Fruit fly (Drosophila melanogaster) whole organism, adult: Measurements from ENCODE around the gene PGRP-SB1.

ENCODE experiments used
- CG11617 ChIP-seq: fragments of 200-800 bp; sonication (Bioruptor generic); optimal IDR thresholded peaks from 2 replicates; lab custom pipeline; 2017; ENCODE audit warnings: mild to moderate bottlenecking, missing biosample characterization, missing genetic modification reagents, missing genetic modification characterization
- CG12768 ChIP-seq: fragments of 200-800 bp; sonication (Bioruptor generic); optimal IDR thresholded peaks from 2 replicates; lab custom pipeline; 2017; ENCODE audit warnings: missing biosample characterization, missing genetic modification characterization, mild to moderate bottlenecking, moderate library complexity, missing genetic modification reagents
- CG14711 ChIP-seq: fragments of 200-800 bp; sonication (Bioruptor generic); optimal IDR thresholded peaks from 2 replicates; lab custom pipeline; 2018; ENCODE audit warnings: missing biosample characterization, mild to moderate bottlenecking, missing genetic modification characterization, moderate library complexity
- CG1620 ChIP-seq: fragments of 200-800 bp; sonication (Bioruptor generic); optimal IDR thresholded peaks from 2 replicates; lab custom pipeline; 2016; ENCODE audit warnings: missing biosample characterization, missing genetic modification characterization
- CG33017 ChIP-seq: fragments of 200-800 bp; sonication (Bioruptor generic); optimal IDR thresholded peaks from 2 replicates; lab custom pipeline; 2018; ENCODE audit warnings: missing biosample characterization, mild to moderate bottlenecking, missing genetic modification characterization, moderate library complexity
- CG5204 ChIP-seq: fragments of 200-800 bp; sonication (Bioruptor generic); optimal IDR thresholded peaks from 2 replicates; lab custom pipeline; 2016; ENCODE audit warnings: missing biosample characterization, missing genetic modification characterization
- CG7045 ChIP-seq: fragments of 200-800 bp; sonication (Bioruptor generic); optimal IDR thresholded peaks from 2 replicates; lab custom pipeline; 2017; ENCODE audit warnings: missing biosample characterization, mild to moderate bottlenecking, missing genetic modification characterization
- CG7101 ChIP-seq: fragments of 200-800 bp; sonication (Bioruptor generic); optimal IDR thresholded peaks from 2 replicates; lab custom pipeline; 2018; ENCODE audit warnings: missing biosample characterization, mild to moderate bottlenecking, missing genetic modification characterization, moderate library complexity
- Clk ChIP-seq: fragments of 200-800 bp; sonication (Bioruptor generic); optimal IDR thresholded peaks from 2 replicates; lab custom pipeline; 2017; ENCODE audit warnings: missing biosample characterization, missing genetic modification characterization
- Crg-1 ChIP-seq: fragments of 200-800 bp; sonication (Bioruptor generic); optimal IDR thresholded peaks from 2 replicates; lab custom pipeline; 2016; ENCODE audit warnings: missing biosample characterization, missing genetic modification characterization
- Hr96 ChIP-seq: fragments of 200-800 bp; sonication (Bioruptor generic); optimal IDR thresholded peaks from 2 replicates; lab custom pipeline; 2016; ENCODE audit warnings: missing biosample characterization, missing genetic modification characterization
- Mnt ChIP-seq: fragments of 200-800 bp; sonication (Bioruptor generic); optimal IDR thresholded peaks from 2 replicates; lab custom pipeline; 2016; ENCODE audit warnings: missing biosample characterization, mild to moderate bottlenecking, missing genetic modification characterization
- bab1 ChIP-seq: fragments of 200-800 bp; sonication (Bioruptor generic); optimal IDR thresholded peaks from 3 replicates; lab custom pipeline; 2019; ENCODE audit warnings: missing biosample characterization, mild to moderate bottlenecking, missing genetic modification characterization, moderate library complexity
- cic ChIP-seq: fragments of 200-800 bp; sonication (Bioruptor generic); optimal IDR thresholded peaks from 2 replicates; lab custom pipeline; 2017; ENCODE audit warnings: missing biosample characterization, mild to moderate bottlenecking, missing genetic modification characterization, moderate library complexity
- cnc ChIP-seq, 2 experiments: fragments of >200 bp; optimal IDR thresholded peaks; 2 replicates each; lab custom pipeline; 2017
- kay ChIP-seq: fragments of 200-800 bp; sonication (Bioruptor generic); peaks from one replicate; lab custom pipeline; 2016; ENCODE audit warnings: missing biosample characterization, missing genetic modification characterization, borderline replicate concordance
- ovo ChIP-seq: fragments of 200-800 bp; sonication (Bioruptor generic); optimal IDR thresholded peaks from 2 replicates; lab custom pipeline; 2016; ENCODE audit warnings: missing biosample characterization, missing genetic modification characterization
- pad ChIP-seq: fragments of 200-800 bp; sonication (Bioruptor generic); optimal IDR thresholded peaks from 3 replicates; lab custom pipeline; 2017; ENCODE audit warnings: missing biosample characterization, missing genetic modification characterization, mild to moderate bottlenecking, moderate library complexity, missing genetic modification reagents
- tj ChIP-seq: fragments of 200-800 bp; sonication (Bioruptor generic); optimal IDR thresholded peaks from 3 replicates; lab custom pipeline; 2017; ENCODE audit warnings: missing biosample characterization, mild to moderate bottlenecking, missing genetic modification characterization, moderate library complexity
- toe ChIP-seq: fragments of 200-800 bp; sonication (Bioruptor generic); optimal IDR thresholded peaks from 2 replicates; lab custom pipeline; 2016; ENCODE audit warnings: missing biosample characterization, missing genetic modification characterization

The PGRP-SB1 gene

DNA sequence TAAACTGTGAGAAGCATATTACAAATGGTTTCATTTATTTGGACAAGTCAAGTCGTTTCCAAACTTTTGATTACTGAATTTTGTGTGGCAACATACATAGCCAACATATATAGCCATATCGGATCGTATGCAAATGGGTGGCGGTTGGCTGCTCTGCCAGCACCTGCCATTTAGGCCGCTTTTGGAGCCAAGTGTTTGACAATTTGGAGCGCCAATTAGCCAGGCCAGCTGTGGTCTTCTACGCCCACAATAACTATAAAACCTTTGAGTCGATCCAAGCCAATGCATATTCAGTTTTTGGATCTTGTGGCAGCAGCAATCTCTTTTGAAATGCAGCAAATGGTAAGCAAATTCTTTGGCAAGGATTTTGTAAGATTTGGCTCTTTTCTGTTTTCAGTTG, 3.2 kb downstream of the PGRP-SB1 start, which contains the start of gene CG13031:
Gene CG13031 (plus strand): TSS at position 301 of the 400 bp plus-strand sequence.
- TF ChIP-seq bab1 (GFP tag; lab: Kevin White, UChicago) (no peak), CG33017 (tag; lab: Kevin White, UChicago) (no peak), CG11617 (GFP tag; lab: Kevin White, UChicago) (no peak), CG14711 (tag; lab: Kevin White, UChicago) (no peak), pad (GFP tag; lab: Kevin White, UChicago) (no peak), CG7045 (GFP tag; lab: Kevin White, UChicago) (no peak), Mnt (GFP tag; lab: Kevin White, UChicago) (no peak), Hr96 (GFP tag; lab: Kevin White, UChicago) (no peak), CG12768 (GFP tag; lab: Kevin White, UChicago) (no peak), cic (GFP tag; lab: Kevin White, UChicago) (no peak), kay (no peak)

DNA sequence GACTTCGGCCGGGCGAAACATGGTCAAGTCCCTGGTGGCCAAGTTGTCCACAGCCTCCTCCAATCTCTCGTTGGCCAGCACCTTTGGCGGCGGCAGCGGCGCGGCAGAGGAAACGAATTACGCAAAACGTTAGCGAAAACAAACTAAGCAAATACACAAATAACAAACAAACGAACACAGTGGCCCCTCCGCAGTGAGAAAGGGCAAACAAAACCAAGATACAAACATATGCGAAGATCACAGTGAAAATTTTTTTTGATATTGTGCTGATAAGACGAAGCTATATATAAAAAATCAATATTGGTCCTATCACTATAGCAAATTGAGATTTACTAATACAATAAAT, 13.6 kb downstream of the PGRP-SB1 start:
- TF ChIP-seq cnc (optimal IDR thresholded peaks at IDR 0.05; lab: Kevin White, UChicago) (no peak), tj (GFP tag; lab: Kevin White, UChicago) (no peak), CG33017 (tag; lab: Kevin White, UChicago) (no peak), CG11617 (GFP tag; lab: Kevin White, UChicago) (peak; percentile 49), CG7101 (tag; lab: Kevin White, UChicago) (peak; percentile 38), CG14711 (tag; lab: Kevin White, UChicago) (peak; percentile 29), pad (GFP tag; lab: Kevin White, UChicago) (peak; percentile 8), toe (GFP tag; lab: Kevin White, UChicago) (no peak), Crg-1 (GFP tag; lab: Kevin White, UChicago) (peak; percentile 43), CG12768 (GFP tag; lab: Kevin White, UChicago) (peak; percentile 83), bab1 (GFP tag; lab: Kevin White, UChicago) (no peak), Clk (GFP tag; lab: Kevin White, UChicago) (peak; percentile 29), CG7045 (GFP tag; lab: Kevin White, UChicago) (peak; percentile 36), Mnt (GFP tag; lab: Kevin White, UChicago) (peak; percentile 6), Hr96 (GFP tag; lab: Kevin White, UChicago) (no peak), kay (no peak), CG1620 (peak; percentile 5), CG5204 (GFP tag; lab: Kevin White, UChicago) (no peak)

DNA sequence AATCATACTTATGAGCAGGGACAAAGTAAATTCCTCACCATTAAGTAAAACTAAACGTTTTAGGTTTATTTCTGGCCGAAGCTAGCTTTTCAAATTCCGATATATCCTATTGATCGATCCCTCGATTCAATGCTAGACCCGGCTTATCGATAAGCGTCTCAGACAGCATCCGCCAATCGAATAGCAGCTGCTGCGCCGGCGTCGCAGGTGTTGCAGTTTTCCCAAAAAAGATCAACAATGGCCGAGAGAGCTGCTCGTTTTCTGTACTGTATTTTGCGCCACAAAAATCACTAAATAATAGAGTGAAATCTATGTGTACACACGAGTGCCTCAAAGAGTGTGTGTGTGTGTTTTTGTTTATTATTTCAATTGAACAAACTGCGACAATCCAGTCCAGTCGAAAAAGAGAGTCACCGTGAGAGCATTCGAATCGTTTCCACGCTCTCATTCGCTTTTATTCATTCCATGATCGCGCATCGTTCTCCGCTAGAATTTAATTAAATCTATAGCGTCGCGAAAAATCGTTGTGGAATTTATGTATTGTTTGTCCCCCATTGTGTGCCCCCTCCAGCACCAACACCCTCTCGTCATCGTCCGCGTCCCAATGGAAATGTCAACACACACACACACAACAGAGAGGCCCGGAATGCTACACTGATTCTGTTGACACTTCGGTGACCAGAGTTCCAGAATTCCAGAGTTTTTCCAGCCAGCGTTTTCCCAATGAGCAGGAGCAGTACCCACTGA, 14.2 kb downstream of the PGRP-SB1 start:
- TF ChIP-seq ovo (peak; percentile 4), cic (GFP tag; lab: Kevin White, UChicago) (peak; percentile 31), toe (GFP tag; lab: Kevin White, UChicago) (no peak), bab1 (GFP tag; lab: Kevin White, UChicago) (peak; percentile 12), CG7045 (GFP tag; lab: Kevin White, UChicago) (no peak), pad (GFP tag; lab: Kevin White, UChicago) (peak; percentile 23)

DNA sequence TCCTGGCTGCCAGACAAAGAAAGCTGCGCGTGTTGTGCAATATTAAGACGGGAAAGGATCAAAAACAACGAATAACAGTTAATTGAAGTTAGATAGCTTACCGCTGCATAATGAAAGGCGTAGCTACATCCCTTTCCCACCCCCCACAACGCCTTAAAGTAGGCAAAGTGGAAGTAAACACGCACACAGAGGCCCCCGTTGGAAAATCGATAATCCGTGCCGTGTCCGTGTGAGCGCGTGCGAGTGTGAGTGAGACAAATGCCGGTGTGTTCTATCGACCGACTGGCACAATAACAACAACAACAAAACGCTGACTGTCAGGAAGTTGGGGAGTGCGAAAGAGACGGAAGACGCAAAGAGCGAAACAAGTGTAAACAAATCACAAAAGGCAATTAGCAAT, 15.4 kb downstream of the PGRP-SB1 start:
- TF ChIP-seq bab1 (GFP tag; lab: Kevin White, UChicago) (no peak), CG5204 (GFP tag; lab: Kevin White, UChicago) (no peak), kay (no peak), CG7101 (tag; lab: Kevin White, UChicago) (no peak), CG7045 (GFP tag; lab: Kevin White, UChicago) (no peak), toe (GFP tag; lab: Kevin White, UChicago) (no peak), cic (GFP tag; lab: Kevin White, UChicago) (no peak), CG1620 (no peak), CG33017 (tag; lab: Kevin White, UChicago) (no peak), tj (GFP tag; lab: Kevin White, UChicago) (no peak), Mnt (GFP tag; lab: Kevin White, UChicago) (no peak), CG11617 (GFP tag; lab: Kevin White, UChicago) (no peak), Hr96 (GFP tag; lab: Kevin White, UChicago) (no peak), CG14711 (tag; lab: Kevin White, UChicago) (no peak), Clk (GFP tag; lab: Kevin White, UChicago) (no peak)

DNA sequence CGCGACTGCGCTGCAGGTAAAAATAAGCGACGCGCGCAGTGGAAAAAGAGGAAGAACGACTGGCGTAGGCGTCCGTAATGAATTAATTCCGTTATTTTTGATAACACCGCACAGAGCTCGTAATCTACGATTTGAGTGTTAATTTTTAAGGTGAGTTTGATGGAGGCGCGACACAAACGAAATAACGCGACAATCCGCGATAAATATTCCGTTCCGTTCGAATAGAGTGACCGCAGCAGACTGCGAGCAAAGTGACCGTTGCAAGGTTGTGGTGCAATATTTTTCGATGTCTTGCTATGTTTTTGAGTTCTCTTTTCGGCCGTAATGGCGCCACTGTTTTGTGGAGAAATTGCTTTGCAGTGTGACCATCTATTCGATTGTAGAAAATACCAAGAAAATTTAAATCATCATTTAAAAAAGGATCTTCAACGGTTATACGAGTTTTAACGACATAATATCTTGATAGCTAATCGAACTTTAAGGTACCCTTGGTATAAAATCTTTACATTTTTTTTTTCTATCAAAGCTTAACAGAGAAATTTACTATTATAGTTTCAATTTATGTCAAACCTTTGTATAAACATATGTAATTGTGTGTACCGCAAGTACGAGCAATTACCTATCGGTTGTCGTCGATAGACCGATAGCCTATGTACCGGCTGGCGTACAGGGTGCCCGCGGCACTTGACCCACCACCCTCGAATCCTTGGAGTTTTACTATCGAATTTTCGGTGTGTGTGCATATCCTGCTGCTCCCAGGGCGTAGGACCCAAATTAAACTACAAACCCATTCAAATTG, 16.2 kb downstream of the PGRP-SB1 start, which contains the start of the genes CG43954, Lasp and Dab:
Gene CG43954 (minus strand): TSS at position 248 of the 799 bp plus-strand sequence.
Gene Lasp (minus strand): TSS at position 248 of the 799 bp plus-strand sequence.
Gene Dab (plus strand): TSS at position 697 of the 799 bp plus-strand sequence.
- TF ChIP-seq CG7045 (GFP tag; lab: Kevin White, UChicago), result no peak
- no peak for TF ChIP-seq Crg-1 (GFP tag; lab: Kevin White, UChicago)
- peak; percentile 64 for TF ChIP-seq Mnt (GFP tag; lab: Kevin White, UChicago)
- no peak for TF ChIP-seq CG5204 (GFP tag; lab: Kevin White, UChicago)
- peak; percentile 27 for TF ChIP-seq CG12768 (GFP tag; lab: Kevin White, UChicago)
- TF ChIP-seq kay, result no peak
- TF ChIP-seq cic (GFP tag; lab: Kevin White, UChicago), result peak; percentile 56
- no peak for TF ChIP-seq toe (GFP tag; lab: Kevin White, UChicago)
- TF ChIP-seq Clk (GFP tag; lab: Kevin White, UChicago), result no peak
- no peak for TF ChIP-seq cnc (optimal IDR thresholded peaks at IDR 0.05; lab: Kevin White, UChicago)
- TF ChIP-seq pad (GFP tag; lab: Kevin White, UChicago), result no peak
- peak; percentile 47 for TF ChIP-seq CG1620
- TF ChIP-seq ovo, result peak; percentile 63
- TF ChIP-seq tj (GFP tag; lab: Kevin White, UChicago), result peak; percentile 33
- TF ChIP-seq CG33017 (tag; lab: Kevin White, UChicago), result peak; percentile 48
- TF ChIP-seq Hr96 (GFP tag; lab: Kevin White, UChicago), result peak; percentile 11
- peak; percentile 54 for TF ChIP-seq CG7101 (tag; lab: Kevin White, UChicago)
- TF ChIP-seq bab1 (GFP tag; lab: Kevin White, UChicago), result peak; percentile 41
- no peak for TF ChIP-seq CG11617 (GFP tag; lab: Kevin White, UChicago)
- no peak for TF ChIP-seq CG14711 (tag; lab: Kevin White, UChicago)
